Fruit fly (Drosophila melanogaster) whole organism, embryonic: ENCODE data around the gene CG17154.

Experiments
- ATbp ChIP-seq: fragments of 200-800 bp; sonication (Bioruptor generic); optimal IDR thresholded peaks from 2 replicates; lab custom pipeline; 2017; ENCODE audit warnings: missing biosample characterization, mild to moderate bottlenecking, missing genetic modification characterization, missing genetic modification reagents
- Blimp-1 ChIP-seq: fragments of 200-800 bp; sonication (Bioruptor generic); optimal IDR thresholded peaks from 3 replicates; lab custom pipeline; 2018; ENCODE audit warnings: missing biosample characterization, missing genetic modification characterization, mild to moderate bottlenecking, moderate library complexity, missing genetic modification reagents
- C15 ChIP-seq: fragments of 200-800 bp; sonication (Bioruptor generic); IDR thresholded peaks from 3 replicates; pipeline ENCODE4 v1.3.6; 2022; ENCODE audit warnings: missing biosample characterization, missing genetic modification characterization
- CG10274 ChIP-seq: fragments of 200-800 bp; sonication (Bioruptor generic); optimal IDR thresholded peaks from 3 replicates; lab custom pipeline; 2017; ENCODE audit warnings: missing biosample characterization, mild to moderate bottlenecking, missing genetic modification characterization
- CG11504 ChIP-seq: fragments of 200-800 bp; sonication (Bioruptor generic); optimal IDR thresholded peaks from 3 replicates; lab custom pipeline; 2019; ENCODE audit warnings: missing biosample characterization, mild to moderate bottlenecking, missing genetic modification characterization, moderate library complexity
- CG13424 ChIP-seq: fragments of 200-800 bp; sonication (Bioruptor generic); optimal IDR thresholded peaks from 2 replicates; lab custom pipeline; 2019; ENCODE audit warnings: missing biosample characterization, mild to moderate bottlenecking, missing genetic modification characterization, moderate library complexity
- CG13894 ChIP-seq: fragments of 200-800 bp; sonication (Bioruptor generic); optimal IDR thresholded peaks from 3 replicates; lab custom pipeline; 2018; ENCODE audit warnings: missing biosample characterization, mild to moderate bottlenecking, missing genetic modification characterization, moderate library complexity
- CG15601 ChIP-seq: fragments of 200-800 bp; sonication (Bioruptor generic); optimal IDR thresholded peaks from 3 replicates; lab custom pipeline; 2019; ENCODE audit warnings: missing biosample characterization, mild to moderate bottlenecking, missing genetic modification characterization, moderate library complexity
- CG15696 ChIP-seq: fragments of 200-800 bp; sonication (Bioruptor generic); optimal IDR thresholded peaks from 2 replicates; lab custom pipeline; 2019; ENCODE audit warnings: missing biosample characterization, mild to moderate bottlenecking, missing genetic modification characterization, moderate library complexity
- CG1792 ChIP-seq: fragments of 200-800 bp; sonication (Bioruptor generic); optimal IDR thresholded peaks from 2 replicates; lab custom pipeline; 2016; ENCODE audit warnings: missing biosample characterization, missing genetic modification characterization
- CG18599 ChIP-seq: fragments of 200-800 bp; sonication (Bioruptor generic); optimal IDR thresholded peaks from 3 replicates; lab custom pipeline; 2017; ENCODE audit warnings: missing biosample characterization, missing genetic modification characterization, mild to moderate bottlenecking, moderate library complexity, missing genetic modification reagents
- CG2129 ChIP-seq: fragments of 200-800 bp; sonication (Bioruptor generic); IDR thresholded peaks from 2 replicates; pipeline ENCODE4 v1.3.6; 2022; ENCODE audit warnings: missing biosample characterization, missing genetic modification characterization; ENCODE audit not compliant: partially characterized antibody
- CG2875 ChIP-seq: fragments of 200-800 bp; sonication (Bioruptor generic); optimal IDR thresholded peaks from 2 replicates; lab custom pipeline; 2017; ENCODE audit warnings: missing biosample characterization, mild to moderate bottlenecking, missing genetic modification characterization, missing genetic modification reagents
- CG31441 ChIP-seq: fragments of 200-800 bp; sonication (Bioruptor generic); IDR thresholded peaks from 2 replicates; pipeline ENCODE4 v1.3.6; 2022; ENCODE audit warnings: missing biosample characterization, missing genetic modification characterization
- CG3726 ChIP-seq: fragments of 200-800 bp; sonication (Bioruptor generic); IDR thresholded peaks from 3 replicates; pipeline ENCODE4, ENCODE4 v1.3.6; 2022; ENCODE audit warnings: missing biosample characterization, missing genetic modification characterization
- CG4854 ChIP-seq: fragments of 200-800 bp; sonication (Bioruptor generic); optimal IDR thresholded peaks from 2 replicates; lab custom pipeline; 2016; ENCODE audit warnings: missing biosample characterization, missing genetic modification characterization, inconsistent platforms
- CG7271 ChIP-seq: fragments of 200-800 bp; sonication (Bioruptor generic); optimal IDR thresholded peaks from 2 replicates; lab custom pipeline; 2018; ENCODE audit warnings: missing biosample characterization, mild to moderate bottlenecking, missing genetic modification characterization, moderate library complexity
- CG7556 ChIP-seq: fragments of 200-800 bp; sonication (Bioruptor generic); optimal IDR thresholded peaks from 2 replicates; lab custom pipeline; 2017; ENCODE audit warnings: missing biosample characterization, mild to moderate bottlenecking, missing genetic modification characterization
- D19A ChIP-seq: fragments of 200-800 bp; optimal IDR thresholded peaks from 3 replicates; lab custom pipeline; 2019; ENCODE audit warnings: missing biosample characterization, mild to moderate bottlenecking, missing genetic modification characterization, moderate library complexity
- Dip3 ChIP-seq: fragments of 200-800 bp; sonication (Bioruptor generic); optimal IDR thresholded peaks from 3 replicates; lab custom pipeline; 2016; ENCODE audit warnings: missing biosample characterization, missing genetic modification characterization
- Drgx ChIP-seq: fragments of 200-800 bp; sonication (Bioruptor generic); IDR thresholded peaks from 2 replicates; pipeline ENCODE4 v1.3.6; 2022; ENCODE audit warnings: missing biosample characterization, missing genetic modification characterization
- Fer3 ChIP-seq: fragments of 200-800 bp; sonication (Bioruptor generic); optimal IDR thresholded peaks from 2 replicates; lab custom pipeline; 2018; ENCODE audit warnings: missing biosample characterization, mild to moderate bottlenecking, missing genetic modification characterization, moderate library complexity
- GATAe ChIP-seq: fragments of 200-800 bp; sonication (Bioruptor generic); conservative IDR thresholded peaks from 2 replicates; pipeline ENCODE4 v1.3.6; 2022; ENCODE audit warnings: missing biosample characterization, missing genetic modification characterization
- HmgD ChIP-seq: fragments of 200-800 bp; sonication (Bioruptor generic); optimal IDR thresholded peaks from 3 replicates; lab custom pipeline; 2016; ENCODE audit warnings: missing biosample characterization, missing genetic modification characterization
- Hmr ChIP-seq: fragments of 200-800 bp; sonication (Bioruptor generic); optimal IDR thresholded peaks from 3 replicates; lab custom pipeline; 2017; ENCODE audit warnings: mild to moderate bottlenecking, missing biosample characterization, missing genetic modification reagents, missing genetic modification characterization
- Jarid2 ChIP-seq: fragments of 200-800 bp; sonication (Bioruptor generic); optimal IDR thresholded peaks from 3 replicates; lab custom pipeline; 2017; ENCODE audit warnings: mild to moderate bottlenecking, missing biosample characterization, missing genetic modification reagents, missing genetic modification characterization
- Kr ChIP-seq: fragments of 200-800 bp; sonication (Bioruptor generic); optimal IDR thresholded peaks from 2 replicates; lab custom pipeline; 2017; ENCODE audit warnings: missing biosample characterization, mild to moderate bottlenecking, missing genetic modification characterization
- NC2α ChIP-seq: fragments of 200-800 bp; sonication (Bioruptor generic); optimal IDR thresholded peaks from 2 replicates; lab custom pipeline; 2016; ENCODE audit warnings: missing biosample characterization, missing genetic modification characterization
- Opbp ChIP-seq: fragments of 200-800 bp; sonication (Bioruptor generic); IDR thresholded peaks from 3 replicates; pipeline ENCODE4 v1.3.6; 2022; ENCODE audit warnings: missing biosample characterization, missing genetic modification characterization; ENCODE audit not compliant: partially characterized antibody
- Sox102F ChIP-seq: fragments of 200-800 bp; sonication (Bioruptor generic); optimal IDR thresholded peaks from 2 replicates; lab custom pipeline; 2018; ENCODE audit warnings: missing biosample characterization, mild to moderate bottlenecking, missing genetic modification characterization, moderate library complexity
- Taf1 ChIP-seq: fragments of 200-800 bp; sonication (Bioruptor generic); IDR thresholded peaks from 2 replicates; pipeline ENCODE4 v1.3.6; 2022; ENCODE audit warnings: missing biosample characterization, missing genetic modification characterization
- Xrp1 ChIP-seq: fragments of 200-800 bp; sonication (Bioruptor generic); IDR thresholded peaks from 2 replicates; pipeline ENCODE4 v1.3.6; 2022; ENCODE audit warnings: missing biosample characterization, missing genetic modification characterization
- ap ChIP-seq: fragments of 200-800 bp; sonication (Bioruptor generic); IDR thresholded peaks from 2 replicates; pipeline ENCODE4 v1.3.6; 2022; ENCODE audit warnings: missing biosample characterization, missing genetic modification characterization
- az2 ChIP-seq: fragments of 200-800 bp; sonication (Bioruptor generic); optimal IDR thresholded peaks from 3 replicates; lab custom pipeline; 2016; ENCODE audit warnings: missing biosample characterization, missing genetic modification characterization
- bigmax ChIP-seq: fragments of 200-800 bp; sonication (Bioruptor generic); optimal IDR thresholded peaks from 2 replicates; lab custom pipeline; 2018; ENCODE audit warnings: missing biosample characterization, mild to moderate bottlenecking, missing genetic modification characterization
- chinmo ChIP-seq: fragments of 200-800 bp; sonication (Bioruptor generic); IDR thresholded peaks from 4 replicates; pipeline ENCODE4 v1.3.6; 2022; ENCODE audit warnings: missing biosample characterization, missing genetic modification characterization; ENCODE audit not compliant: partially characterized antibody
- crp ChIP-seq, 2 experiments: fragments of 200-800 bp; sonication (Bioruptor generic); optimal IDR thresholded peaks; 2 replicates in 1 of 2; 3 replicates in 1 of 2; lab custom pipeline; 2017; ENCODE audit warnings: missing biosample characterization in 2 of 2, missing genetic modification characterization in 2 of 2, mild to moderate bottlenecking in 1 of 2, moderate library complexity in 1 of 2
- ems ChIP-seq: fragments of 200-800 bp; sonication (Bioruptor generic); optimal IDR thresholded peaks from 3 replicates; lab custom pipeline; 2016; ENCODE audit warnings: missing biosample characterization, missing genetic modification characterization
- fd64A ChIP-seq: fragments of 200-800 bp; sonication (Bioruptor generic); optimal IDR thresholded peaks from 3 replicates; lab custom pipeline; 2018; ENCODE audit warnings: missing biosample characterization, mild to moderate bottlenecking, missing genetic modification characterization
- gcm ChIP-seq: fragments of 200-800 bp; sonication (Bioruptor generic); optimal IDR thresholded peaks from 2 replicates; lab custom pipeline; 2019; ENCODE audit warnings: missing biosample characterization, mild to moderate bottlenecking, missing genetic modification characterization, moderate library complexity
- gsb-n ChIP-seq: fragments of 200-800 bp; sonication (Bioruptor generic); optimal IDR thresholded peaks from 3 replicates; lab custom pipeline; 2018; ENCODE audit warnings: missing biosample characterization, mild to moderate bottlenecking, missing genetic modification characterization
- pfk ChIP-seq: fragments of 200-800 bp; sonication (Bioruptor generic); optimal IDR thresholded peaks from 2 replicates; lab custom pipeline; 2018; ENCODE audit warnings: missing biosample characterization, mild to moderate bottlenecking, missing genetic modification characterization, moderate library complexity
- sens ChIP-seq: fragments of 200-800 bp; sonication (Bioruptor generic); peaks from one replicate; lab custom pipeline; 2016; ENCODE audit warnings: missing biosample characterization, missing genetic modification characterization
- sqz ChIP-seq: fragments of 200-800 bp; sonication (Bioruptor generic); optimal IDR thresholded peaks from 3 replicates; lab custom pipeline; 2018; ENCODE audit warnings: missing biosample characterization, mild to moderate bottlenecking, missing genetic modification characterization
- tap ChIP-seq: fragments of 200-800 bp; optimal IDR thresholded peaks from 3 replicates; lab custom pipeline; 2019; ENCODE audit warnings: missing biosample characterization, mild to moderate bottlenecking, missing genetic modification characterization, moderate library complexity
- toy ChIP-seq: fragments of 200-800 bp; sonication (Bioruptor generic); IDR thresholded peaks from 2 replicates; pipeline ENCODE4 v1.3.6; 2022; ENCODE audit warnings: missing biosample characterization, missing genetic modification characterization
- trh ChIP-seq: fragments of 200-800 bp; sonication (Bioruptor generic); optimal IDR thresholded peaks from 2 replicates; lab custom pipeline; 2016; ENCODE audit warnings: missing biosample characterization, missing genetic modification characterization
- twi ChIP-seq: fragments of 200-800 bp; optimal IDR thresholded peaks from 2 replicates; lab custom pipeline; 2019; ENCODE audit warnings: missing biosample characterization, mild to moderate bottlenecking, missing genetic modification characterization, moderate library complexity
- unpg ChIP-seq: fragments of 200-800 bp; sonication (Bioruptor generic); optimal IDR thresholded peaks from 3 replicates; lab custom pipeline; 2018; ENCODE audit warnings: missing biosample characterization, mild to moderate bottlenecking, missing genetic modification characterization, moderate library complexity

Gene CG17154

dm6 chr3L:12084969-12085690 lies 3.3 kb upstream of the CG17154 start (continued):
- TF ChIP-seq CG15696, result no peak
- no peak for TF ChIP-seq Dip3 (GFP tag; lab: Kevin White, UChicago)
- no peak for TF ChIP-seq CG2875 (GFP tag; lab: Kevin White, UChicago)
- 0 out of 4 replicates have a peak, but pooled peaks have one; percentile 21 for TF ChIP-seq chinmo (GFP tag; lab: Robert Waterston, UW)
- TF ChIP-seq ap, result no peak
- TF ChIP-seq Xrp1, result peak; percentile 19; the same call in 1 of the 2 replicates
- TF ChIP-seq CG31441 (GFP tag; lab: Robert Waterston, UW), result peak; percentile 52
- no peak for TF ChIP-seq NC2α
- TF ChIP-seq tap (tag; lab: Kevin White, UChicago), result peak; percentile 44
- TF ChIP-seq CG7556 (GFP tag; lab: Kevin White, UChicago), result peak; percentile 44
- TF ChIP-seq sens (GFP tag; lab: Kevin White, UChicago), result peak; percentile 49
- no peak for TF ChIP-seq Kr (GFP tag; lab: Kevin White, UChicago)
- peak; percentile 63 for TF ChIP-seq gsb-n
- TF ChIP-seq CG11504 (tag; lab: Kevin White, UChicago), result peak; percentile 59
- peak; percentile 13 for TF ChIP-seq Hmr (GFP tag; lab: Kevin White, UChicago)
- TF ChIP-seq crp (GFP tag; optimal IDR thresholded peaks at IDR 0.05; lab: Kevin White, UChicago), result no peak
- no peak for TF ChIP-seq CG7271 (tag; lab: Kevin White, UChicago)
- no peak for TF ChIP-seq Drgx (GFP tag; lab: Robert Waterston, UW)
- no peak for TF ChIP-seq CG15601 (tag; lab: Kevin White, UChicago)
- TF ChIP-seq sqz (GFP tag; lab: Kevin White, UChicago), result peak; percentile 21
- TF ChIP-seq ATbp, result no peak
- TF ChIP-seq CG4854, result no peak
- no peak for TF ChIP-seq Jarid2
- TF ChIP-seq az2, result no peak
- peak; percentile 27 for TF ChIP-seq CG13424 (tag; lab: Kevin White, UChicago)
- no peak for TF ChIP-seq GATAe (GFP tag; lab: Robert Waterston, UW)
- no peak for TF ChIP-seq HmgD (GFP tag; lab: Kevin White, UChicago)
- peak; percentile 43 for TF ChIP-seq Sox102F (GFP tag; lab: Kevin White, UChicago)
- peak; percentile 29 for TF ChIP-seq CG18599 (GFP tag; lab: Kevin White, UChicago)
- TF ChIP-seq trh (GFP tag; lab: Kevin White, UChicago), result no peak
- TF ChIP-seq C15 (GFP tag; lab: Robert Waterston, UW), result no peak
- peak; percentile 29 for TF ChIP-seq Blimp-1 (GFP tag; lab: Kevin White, UChicago)
- TF ChIP-seq twi (tag; lab: Kevin White, UChicago), result no peak
- no peak for TF ChIP-seq toy (GFP tag; lab: Robert Waterston, UW)
- no peak for TF ChIP-seq CG2129 (GFP tag; lab: Robert Waterston, UW)
- no peak for TF ChIP-seq CG3726 (GFP tag; lab: Robert Waterston, UW)
- peak; percentile 38 for TF ChIP-seq gcm (GFP tag; lab: Kevin White, UChicago)
- no peak for TF ChIP-seq Opbp
- no peak for TF ChIP-seq CG13894 (tag; lab: Kevin White, UChicago)
- TF ChIP-seq ems (GFP tag; lab: Kevin White, UChicago), result no peak
- TF ChIP-seq CG1792 (GFP tag; lab: Kevin White, UChicago), result no peak
- TF ChIP-seq fd64A (GFP tag; lab: Kevin White, UChicago), result no peak
- TF ChIP-seq D19A (tag; lab: Kevin White, UChicago), result peak; percentile 53
- TF ChIP-seq unpg, result peak; percentile 52
- no peak for TF ChIP-seq bigmax (GFP tag; lab: Kevin White, UChicago)
- TF ChIP-seq Fer3, result no peak
- TF ChIP-seq CG10274, result no peak
- no peak for TF ChIP-seq pfk (GFP tag; lab: Kevin White, UChicago)
- TF ChIP-seq Taf1 (GFP tag; lab: Robert Waterston, UW), result no peak
